Worm (Caenorhabditis elegans) whole organism, early embryonic: ENCODE measurements around the gene F47B8.10.
A peak's percentile ranks its signal among the peaks of the same experiment; 100 is the strongest.

Experiments used
- B0310.2 ChIP-seq: sonication (generic microtip); optimal IDR thresholded peaks from 2 replicates; lab custom pipeline; 2016; ENCODE audit warnings: mild to moderate bottlenecking, missing genetic modification characterization, missing compliant biosample characterization
- F13C5.2 ChIP-seq: sonication (generic microtip); optimal IDR thresholded peaks from 2 replicates; lab custom pipeline; 2017; ENCODE audit warnings: mild to moderate bottlenecking, missing genetic modification characterization, inconsistent platforms, missing compliant biosample characterization
- aly-1 ChIP-seq: sonication (generic microtip); optimal IDR thresholded peaks from 2 replicates; lab custom pipeline; 2016; ENCODE audit warnings: missing genetic modification characterization, missing compliant biosample characterization
- ama-1 ChIP-seq: fragments of 150-350 bp; optimal IDR thresholded peaks from 2 replicates; lab custom pipeline; 2014
- ceh-13 ChIP-seq: fragments of 200-800 bp; sonication (Bioruptor generic); optimal IDR thresholded peaks from 2 replicates; lab custom pipeline; 2018; ENCODE audit warnings: mild to moderate bottlenecking, missing genetic modification characterization, missing compliant biosample characterization
- ceh-36 ChIP-seq: sonication (generic microtip); optimal IDR thresholded peaks from 2 replicates; lab custom pipeline; 2016; ENCODE audit warnings: missing genetic modification characterization, inconsistent platforms, missing compliant biosample characterization
- ets-7 ChIP-seq: sonication (generic microtip); optimal IDR thresholded peaks from 2 replicates; lab custom pipeline; 2016; ENCODE audit warnings: missing genotype, missing genetic modification characterization, missing compliant biosample characterization
- flt-1 ChIP-seq: fragments of 200-800 bp; sonication (Bioruptor generic); IDR thresholded peaks from 2 replicates; pipeline ENCODE4 v1.3.6; 2022; ENCODE audit warnings: missing genetic modification characterization, missing compliant biosample characterization
- hmbx-1 ChIP-seq: sonication (generic microtip); optimal IDR thresholded peaks from 2 replicates; lab custom pipeline; 2016; ENCODE audit warnings: mild to moderate bottlenecking, missing genetic modification characterization, missing compliant biosample characterization
- hmg-4 ChIP-seq: fragments of 200-800 bp; sonication (Bioruptor generic); optimal IDR thresholded peaks from 2 replicates; lab custom pipeline; 2018; ENCODE audit warnings: mild to moderate bottlenecking, missing genetic modification characterization, missing compliant biosample characterization
- hnd-1 ChIP-seq: sonication (generic microtip); optimal IDR thresholded peaks from 2 replicates; lab custom pipeline; 2016; ENCODE audit warnings: missing genetic modification characterization, missing compliant biosample characterization
- pes-1 ChIP-seq: fragments of 200-800 bp; sonication (Bioruptor generic); IDR thresholded peaks from 2 replicates; pipeline ENCODE4 v1.3.6; 2022; ENCODE audit warnings: missing genetic modification reagents, missing genetic modification characterization, missing compliant biosample characterization
- scrt-1 ChIP-seq: fragments of 200-800 bp; sonication (Bioruptor generic); IDR thresholded peaks from 2 replicates; pipeline ENCODE4 v1.3.6; 2022; ENCODE audit warnings: missing genetic modification characterization, missing compliant biosample characterization
- sea-1 ChIP-seq: fragments of 200-800 bp; sonication (Bioruptor generic); conservative IDR thresholded peaks from 2 replicates; pipeline ENCODE4 v1.3.6; 2022; ENCODE audit warnings: missing genetic modification characterization, missing compliant biosample characterization
- tbx-11 ChIP-seq: fragments of 200-800 bp; sonication (Bioruptor generic); IDR thresholded peaks from 2 replicates; pipeline ENCODE4 v1.3.6; 2022; ENCODE audit warnings: missing genetic modification characterization, missing compliant biosample characterization
- tbx-37 ChIP-seq: fragments of 200-800 bp; sonication (Bioruptor generic); conservative IDR thresholded peaks from 2 replicates; pipeline ENCODE4 v1.3.6; 2022; ENCODE audit warnings: missing genetic modification reagents, missing genetic modification characterization, missing compliant biosample characterization
- tra-4 ChIP-seq: sonication (generic microtip); optimal IDR thresholded peaks from 2 replicates; lab custom pipeline; 2017; ENCODE audit warnings: missing genetic modification characterization, missing compliant biosample characterization

Gene F47B8.10

DNA sequence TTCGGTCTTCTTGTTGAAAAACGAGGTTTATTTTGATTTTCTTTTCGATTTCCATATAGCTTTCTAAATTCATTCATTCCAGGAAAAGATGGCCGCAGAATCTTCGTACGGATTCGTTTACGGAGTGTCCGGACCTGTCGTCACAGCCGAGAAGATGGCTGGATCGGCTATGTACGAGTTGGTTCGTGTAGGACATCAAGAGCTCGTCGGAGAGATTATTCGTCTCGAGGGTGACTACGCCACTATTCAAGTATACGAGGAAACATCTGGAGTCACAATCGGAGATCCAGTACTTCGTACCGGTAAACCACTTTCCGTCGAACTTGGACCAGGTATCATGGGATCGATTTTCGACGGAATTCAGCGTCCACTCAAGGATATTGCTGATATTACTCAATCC is 9.9 kb downstream of the F47B8.10 start, which contains the start of gene vha-13:
TSS of gene vha-13 (plus strand) at position 81 of the 400 bp plus-strand sequence.
- TF ChIP-seq ceh-13 (GFP tag; lab: Kevin White, UChicago) (no peak), hnd-1 (tag; lab: Kevin White, UChicago) (no peak), tbx-11 (GFP tag; lab: Robert Waterston, UW) (no peak), hmg-4 (GFP tag; lab: Kevin White, UChicago) (no peak), tra-4 (no peak), sea-1 (GFP tag; lab: Robert Waterston, UW) (no peak), pes-1 (GFP tag; lab: Robert Waterston, UW) (no peak), ceh-36 (no peak), scrt-1 (no peak), F13C5.2 (tag; lab: Kevin White, UChicago) (no peak), flt-1 (GFP tag; lab: Robert Waterston, UW) (no peak), ets-7 (tag; lab: Kevin White, UChicago) (no peak), B0310.2 (tag; lab: Kevin White, UChicago) (no peak), aly-1 (tag; lab: Kevin White, UChicago) (no peak), tbx-37 (GFP tag; lab: Robert Waterston, UW) (no peak), ama-1 (lab: Kevin White, UChicago) (no peak), hmbx-1 (tag; lab: Kevin White, UChicago) (no peak)

DNA sequence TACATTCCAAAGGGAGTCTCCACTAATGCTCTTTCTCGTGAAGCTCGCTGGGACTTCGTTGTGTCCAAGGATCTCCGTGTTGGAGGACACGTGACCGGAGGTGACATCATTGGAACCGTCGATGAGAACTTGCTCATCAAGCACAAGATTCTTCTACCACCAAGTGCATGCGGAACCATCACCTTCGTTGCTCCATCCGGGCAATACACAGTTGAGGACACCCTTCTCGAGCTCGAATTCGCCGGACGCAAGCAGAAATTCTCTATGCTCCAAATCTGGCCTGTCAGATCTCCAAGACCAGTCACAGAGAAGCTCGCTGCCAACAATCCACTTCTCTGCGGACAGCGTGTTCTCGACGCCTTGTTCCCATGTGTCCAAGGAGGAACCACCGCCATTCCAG is 10.3 kb downstream of the F47B8.10 start:
- TF ChIP-seq tbx-11 (GFP tag; lab: Robert Waterston, UW): no peak
- no peak for TF ChIP-seq ama-1 (lab: Kevin White, UChicago)
- TF ChIP-seq hnd-1 (tag; lab: Kevin White, UChicago): no peak
- TF ChIP-seq scrt-1: no peak
- no peak for TF ChIP-seq tra-4
- TF ChIP-seq hmbx-1 (tag; lab: Kevin White, UChicago): no peak

DNA sequence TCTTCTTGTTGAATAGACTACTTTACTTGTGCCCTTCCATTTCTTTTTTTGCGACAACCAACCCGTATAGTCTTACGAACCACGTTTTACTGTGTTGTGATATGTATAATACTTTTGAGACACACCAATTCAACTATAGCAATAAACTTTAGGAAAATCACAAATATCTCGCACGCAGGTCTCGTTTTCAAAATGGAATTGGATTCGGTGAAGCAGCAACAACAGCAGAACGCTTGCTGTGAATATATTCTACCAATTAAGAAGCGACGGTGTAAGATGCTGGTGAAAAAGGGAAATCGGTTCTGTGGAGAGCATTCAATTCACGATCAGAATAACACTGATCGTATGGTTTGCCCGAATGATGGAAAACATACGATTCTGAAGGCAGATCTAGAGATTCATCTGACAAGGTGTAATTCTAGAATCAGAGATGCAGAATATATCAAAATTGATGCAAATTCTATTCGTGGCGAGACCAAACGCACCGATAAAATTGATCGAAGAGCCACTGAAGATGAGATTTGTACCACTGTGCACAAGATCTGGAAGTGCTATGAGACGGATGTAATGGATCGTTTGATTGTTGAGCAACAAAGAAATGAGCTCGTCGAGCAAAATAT is 12.6 kb downstream of the F47B8.10 start, which contains the start of gene Y49A3A.3:
TSS of gene Y49A3A.3 (plus strand) at position 153 of the 620 bp plus-strand sequence.
- peak; percentile 52 for TF ChIP-seq ama-1 (lab: Kevin White, UChicago)
- no peak for TF ChIP-seq tbx-11 (GFP tag; lab: Robert Waterston, UW)
- peak; percentile 9 for TF ChIP-seq aly-1 (tag; lab: Kevin White, UChicago)

DNA sequence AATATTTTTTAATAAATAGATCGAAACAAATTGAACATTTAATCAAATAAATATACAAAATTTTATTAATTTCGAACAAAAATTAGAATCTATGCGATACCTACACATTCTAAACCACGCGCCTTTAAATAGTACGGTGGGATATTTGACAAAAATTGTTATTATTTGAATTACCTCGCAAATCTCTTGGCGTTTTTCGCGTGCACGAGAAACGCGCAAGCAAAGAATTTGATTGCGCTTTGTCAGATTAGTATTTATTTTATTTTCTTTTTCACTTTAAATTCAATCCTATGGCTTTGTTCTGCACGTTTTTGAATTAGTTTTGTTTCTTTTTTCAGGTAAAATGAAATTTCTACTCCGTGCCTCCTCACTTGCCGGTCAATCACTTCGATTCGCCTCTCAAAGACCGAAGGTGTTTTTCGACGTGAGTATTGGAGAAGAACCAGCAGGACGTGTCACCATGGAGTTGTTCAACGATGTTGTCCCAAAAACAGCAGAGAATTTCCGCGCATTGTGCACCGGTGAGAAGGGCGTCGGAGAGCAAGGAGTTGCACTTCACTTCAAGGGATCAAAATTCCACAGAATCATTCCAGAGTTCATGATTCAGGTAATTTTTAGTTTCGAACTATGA is 14.1 kb downstream of the F47B8.10 start, which contains the start of gene cyn-1:
TSS of gene cyn-1 (plus strand) at position 339 of the 631 bp plus-strand sequence.
- TF ChIP-seq pes-1 (GFP tag; lab: Robert Waterston, UW): 0 out of 2 replicates have a peak, but pooled peaks have one; percentile 36
- TF ChIP-seq ama-1 (lab: Kevin White, UChicago): no peak
- no peak for TF ChIP-seq tbx-11 (GFP tag; lab: Robert Waterston, UW)
- TF ChIP-seq hnd-1 (tag; lab: Kevin White, UChicago): no peak
- TF ChIP-seq B0310.2 (tag; lab: Kevin White, UChicago): no peak
- no peak for TF ChIP-seq hmbx-1 (tag; lab: Kevin White, UChicago)
- TF ChIP-seq ceh-36: no peak
- TF ChIP-seq tra-4: no peak
- no peak for TF ChIP-seq aly-1 (tag; lab: Kevin White, UChicago)
- peak; percentile 61 for TF ChIP-seq F13C5.2 (tag; lab: Kevin White, UChicago)
- no peak for TF ChIP-seq hmg-4 (GFP tag; lab: Kevin White, UChicago)
- no peak for TF ChIP-seq tbx-37 (GFP tag; lab: Robert Waterston, UW)
- no peak for TF ChIP-seq ceh-13 (GFP tag; lab: Kevin White, UChicago)
- no peak for TF ChIP-seq flt-1 (GFP tag; lab: Robert Waterston, UW)
- TF ChIP-seq ets-7 (tag; lab: Kevin White, UChicago): no peak

DNA sequence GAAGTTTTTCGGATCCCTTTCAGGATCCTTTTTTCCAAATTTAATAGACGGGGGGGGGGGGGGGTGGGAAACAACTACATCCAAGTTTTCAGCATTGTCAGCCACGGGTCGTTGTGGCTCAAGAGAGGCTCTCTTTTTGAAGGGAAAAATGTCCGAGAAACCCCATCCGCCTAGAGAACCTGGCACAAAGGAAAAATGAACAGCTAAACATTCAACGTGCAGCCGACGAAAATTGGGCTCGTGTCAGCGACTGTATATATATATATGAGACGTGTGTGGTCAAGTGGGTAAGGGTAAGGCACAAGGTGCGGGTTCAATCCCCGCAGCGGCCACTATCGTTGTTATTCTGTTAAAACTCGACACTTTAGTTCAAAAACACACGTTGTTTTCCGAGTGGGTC is 16.8 kb downstream of the F47B8.10 start, which contains the start of gene Y49A3A.4:
TSS of gene Y49A3A.4 (minus strand) at position 314 of the 400 bp plus-strand sequence.
- TF ChIP-seq ceh-13 (GFP tag; lab: Kevin White, UChicago): no peak
- TF ChIP-seq flt-1 (GFP tag; lab: Robert Waterston, UW): no peak
- no peak for TF ChIP-seq ets-7 (tag; lab: Kevin White, UChicago)
- no peak for TF ChIP-seq hmg-4 (GFP tag; lab: Kevin White, UChicago)
- no peak for TF ChIP-seq hnd-1 (tag; lab: Kevin White, UChicago)
- no peak for TF ChIP-seq B0310.2 (tag; lab: Kevin White, UChicago)
- TF ChIP-seq tbx-37 (GFP tag; lab: Robert Waterston, UW): no peak

DNA sequence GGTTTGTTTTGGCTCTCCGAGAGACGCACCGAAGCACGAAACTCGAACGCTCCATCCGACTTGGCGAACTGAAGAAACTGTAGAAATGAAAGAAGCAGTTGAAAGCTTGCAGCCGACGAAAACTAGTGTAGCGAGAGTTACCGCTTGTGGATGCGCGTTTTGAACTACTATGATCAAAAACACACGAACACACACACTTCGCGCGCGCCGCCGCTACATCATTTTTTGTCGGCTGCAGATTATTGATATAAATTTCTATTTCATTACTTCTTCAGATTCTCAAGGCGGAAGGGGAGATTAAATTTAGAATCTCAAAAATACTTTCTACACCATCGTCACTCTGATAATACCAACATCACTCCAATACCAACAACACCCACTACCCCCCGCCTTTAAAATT is 20.2 kb downstream of the F47B8.10 start:
- TF ChIP-seq aly-1 (tag; lab: Kevin White, UChicago) (no peak), flt-1 (GFP tag; lab: Robert Waterston, UW) (no peak), ama-1 (lab: Kevin White, UChicago) (no peak), hmbx-1 (tag; lab: Kevin White, UChicago) (no peak), ceh-36 (no peak), F13C5.2 (tag; lab: Kevin White, UChicago) (no peak), tbx-11 (GFP tag; lab: Robert Waterston, UW) (no peak), tbx-37 (GFP tag; lab: Robert Waterston, UW) (no peak), tra-4 (no peak), hmg-4 (GFP tag; lab: Kevin White, UChicago) (no peak), sea-1 (GFP tag; lab: Robert Waterston, UW) (no peak), B0310.2 (tag; lab: Kevin White, UChicago) (no peak)
